Fruit fly (Drosophila melanogaster): ENCODE measurements around the gene CG14740.

The CG14740 gene

DNA sequence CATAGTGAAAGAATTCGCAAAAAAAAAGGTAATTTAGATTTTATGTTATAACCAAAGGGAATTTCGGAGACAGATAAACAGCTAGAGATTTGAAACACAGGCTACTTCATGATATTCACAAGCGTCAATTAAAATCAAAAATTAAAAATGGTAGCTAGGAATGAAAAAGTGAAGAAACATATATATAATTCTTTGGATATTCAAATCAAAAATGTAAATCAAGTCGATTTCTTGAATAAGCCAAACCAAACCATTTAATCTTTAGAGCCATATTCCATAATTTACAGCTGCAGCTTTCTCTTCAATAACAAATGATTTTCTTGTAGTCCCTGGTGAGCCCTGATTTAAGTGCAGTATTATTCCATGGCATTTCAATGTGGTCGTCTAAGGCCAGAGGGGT is at the start of gene CG14740:
TSS of gene CG14740 (minus strand) at position 101 of the 400 bp plus-strand sequence.
- TF ChIP-seq rgr (GFP tag; optimal IDR thresholded peaks at IDR 0.05) (no peak), Vsx2 (GFP tag; optimal IDR thresholded peaks at IDR 0.05; ENCODE audit: partially characterized antibody) (no peak)

DNA sequence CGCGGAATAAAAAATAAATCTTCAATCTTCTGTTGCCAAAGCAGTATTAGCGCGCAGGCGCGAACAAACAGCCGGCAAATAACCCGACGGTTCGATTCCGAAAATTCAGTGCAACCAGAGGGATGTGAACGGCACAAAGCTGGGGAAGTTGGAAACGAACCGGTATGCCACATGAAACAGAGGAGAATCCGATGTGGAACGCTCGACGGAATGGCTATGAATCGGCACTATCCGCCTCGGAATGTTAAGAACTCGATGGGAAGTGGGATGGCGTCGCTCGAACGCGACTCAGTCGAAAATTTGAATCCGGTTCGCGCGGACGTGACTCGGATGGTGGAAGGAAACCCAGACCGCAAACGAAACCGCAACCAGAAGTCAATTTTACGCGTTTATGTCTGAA is 31.8 kb upstream of the CG14740 start, which contains the start of gene dpr17:
TSS of gene dpr17 (plus strand) at position 289 of the 400 bp plus-strand sequence.
- TF ChIP-seq Mio (GFP tag; optimal IDR thresholded peaks at IDR 0.05): no peak
- peak; percentile 59 for TF ChIP-seq Dif (GFP tag; optimal IDR thresholded peaks at IDR 0.05; ENCODE audit: partially characterized antibody)

DNA sequence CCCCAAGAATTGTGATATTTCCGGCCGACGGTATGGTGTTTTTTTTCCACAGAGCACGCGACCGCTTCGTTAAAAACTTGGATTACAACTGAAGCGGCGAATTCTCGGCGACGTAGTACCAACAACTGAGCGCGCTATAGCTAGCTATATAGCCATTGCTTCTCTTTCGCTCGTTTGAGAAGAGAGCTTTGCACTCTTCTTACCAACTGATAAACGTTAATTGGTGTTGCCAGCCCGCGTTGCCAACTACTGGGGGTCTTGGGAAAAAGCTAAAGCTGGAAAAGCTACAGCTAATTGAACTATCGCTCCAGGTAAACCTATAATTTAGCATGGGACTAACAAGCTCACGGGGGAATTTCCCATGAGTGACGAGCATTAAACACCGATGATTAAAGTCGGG is 27.8 kb upstream of the CG14740 start, which contains the start of gene ATP8B:
TSS of gene ATP8B (minus strand) at position 64 of the 400 bp plus-strand sequence.
- no peak for TF ChIP-seq woc (GFP tag; optimal IDR thresholded peaks at IDR 0.05)
- no peak for TF ChIP-seq h (GFP tag; optimal IDR thresholded peaks at IDR 0.05)
- TF ChIP-seq CG32264 (GFP tag; optimal IDR thresholded peaks at IDR 0.05): no peak
- TF ChIP-seq Dif (GFP tag; optimal IDR thresholded peaks at IDR 0.05; ENCODE audit: partially characterized antibody): no peak
- no peak for TF ChIP-seq Jra (GFP tag; optimal IDR thresholded peaks at IDR 0.05)
- TF ChIP-seq rgr (GFP tag; optimal IDR thresholded peaks at IDR 0.05): no peak
- no peak for TF ChIP-seq ey (GFP tag; optimal IDR thresholded peaks at IDR 0.05)
- TF ChIP-seq CrebA (GFP tag; optimal IDR thresholded peaks at IDR 0.05; ENCODE audit: borderline replicate concordance): no peak
- no peak for TF ChIP-seq brk (GFP tag; optimal IDR thresholded peaks at IDR 0.05)
- TF ChIP-seq Abd-B (GFP tag; optimal IDR thresholded peaks at IDR 0.05): no peak
- TF ChIP-seq pan (optimal IDR thresholded peaks at IDR 0.05): no peak
- no peak for TF ChIP-seq Dfd (GFP tag; optimal IDR thresholded peaks at IDR 0.05)
- TF ChIP-seq GATAd (GFP tag; optimal IDR thresholded peaks at IDR 0.05): no peak
- no peak for TF ChIP-seq tai (GFP tag; optimal IDR thresholded peaks at IDR 0.05)
- no peak for TF ChIP-seq Hnf4 (GFP tag; optimal IDR thresholded peaks at IDR 0.05)

DNA sequence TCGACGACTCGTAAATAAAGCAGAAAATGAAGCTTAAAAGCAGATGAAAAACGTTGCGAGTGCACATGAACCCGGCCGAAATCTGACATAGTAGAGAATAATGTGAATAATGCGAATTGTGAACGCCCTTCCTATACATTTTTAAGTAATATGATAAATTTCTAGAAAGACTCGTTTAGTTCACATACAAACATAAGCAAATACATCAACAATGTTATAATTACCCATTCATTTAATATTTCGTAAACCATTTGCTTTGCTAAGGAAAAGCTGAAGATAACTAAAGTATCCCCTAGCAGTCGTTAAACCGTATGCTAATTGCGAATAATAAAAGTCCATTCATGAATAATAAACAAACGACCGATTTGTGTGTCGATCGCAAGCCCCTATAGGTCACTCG is 20.8 kb upstream of the CG14740 start:
- TF ChIP-seq jim (GFP tag; optimal IDR thresholded peaks at IDR 0.05): no peak
- TF ChIP-seq Hr83 (GFP tag; optimal IDR thresholded peaks at IDR 0.05; ENCODE audit: poor library complexity, severe bottlenecking): no peak
- TF ChIP-seq Hr78 (GFP tag; optimal IDR thresholded peaks at IDR 0.05): no peak
- TF ChIP-seq dmrt93B (GFP tag; optimal IDR thresholded peaks at IDR 0.05): peak; percentile 9
- peak; percentile 6 for TF ChIP-seq br (GFP tag; optimal IDR thresholded peaks at IDR 0.05)
- TF ChIP-seq woc (GFP tag; optimal IDR thresholded peaks at IDR 0.05): no peak
- no peak for TF ChIP-seq N (GFP tag; optimal IDR thresholded peaks at IDR 0.05)
- TF ChIP-seq ey (GFP tag; optimal IDR thresholded peaks at IDR 0.05): peak; percentile 45
- TF ChIP-seq Myc (optimal IDR thresholded peaks at IDR 0.05): no peak
- no peak for TF ChIP-seq Rel (GFP tag; optimal IDR thresholded peaks at IDR 0.05)
- no peak for TF ChIP-seq Rel (tag; optimal IDR thresholded peaks at IDR 0.05)
- no peak for TF ChIP-seq Hnf4 (GFP tag; optimal IDR thresholded peaks at IDR 0.05)
- TF ChIP-seq pan (optimal IDR thresholded peaks at IDR 0.05): no peak
- no peak for TF ChIP-seq sage (GFP tag; optimal IDR thresholded peaks at IDR 0.05)
- TF ChIP-seq Abd-B (GFP tag; optimal IDR thresholded peaks at IDR 0.05): no peak
- no peak for TF ChIP-seq dl (GFP tag; optimal IDR thresholded peaks at IDR 0.05; ENCODE audit: insufficient read depth in 1 of 2, partially characterized antibody in 2 of 2)
- TF ChIP-seq psq (GFP tag; optimal IDR thresholded peaks at IDR 0.05): peak; percentile 41
- TF ChIP-seq Jra (GFP tag; optimal IDR thresholded peaks at IDR 0.05): no peak
- peak; percentile 45 for TF ChIP-seq h (GFP tag; optimal IDR thresholded peaks at IDR 0.05)
- TF ChIP-seq Mio (GFP tag; optimal IDR thresholded peaks at IDR 0.05): no peak
- no peak for TF ChIP-seq CG32264 (GFP tag; optimal IDR thresholded peaks at IDR 0.05)
- no peak for TF ChIP-seq CG9705 (GFP tag; optimal IDR thresholded peaks at IDR 0.05)
- TF ChIP-seq fru (GFP tag; optimal IDR thresholded peaks at IDR 0.05): peak; percentile 50
- no peak for TF ChIP-seq Sp1 (GFP tag; optimal IDR thresholded peaks at IDR 0.05)
- no peak for TF ChIP-seq usp (GFP tag; optimal IDR thresholded peaks at IDR 0.05)
- no peak for TF ChIP-seq tai (GFP tag; optimal IDR thresholded peaks at IDR 0.05)
- no peak for TF ChIP-seq sv (GFP tag; optimal IDR thresholded peaks at IDR 0.05)
- peak; percentile 40 for TF ChIP-seq rgr (GFP tag; optimal IDR thresholded peaks at IDR 0.05)
- TF ChIP-seq GATAd (GFP tag; optimal IDR thresholded peaks at IDR 0.05): no peak
- no peak for TF ChIP-seq CrebA (GFP tag; optimal IDR thresholded peaks at IDR 0.05; ENCODE audit: borderline replicate concordance)
- TF ChIP-seq dsf (GFP tag; optimal IDR thresholded peaks at IDR 0.05; ENCODE audit: borderline replicate concordance): no peak
- TF ChIP-seq Dif (GFP tag; optimal IDR thresholded peaks at IDR 0.05; ENCODE audit: partially characterized antibody): no peak
- no peak for TF ChIP-seq lola (GFP tag; optimal IDR thresholded peaks at IDR 0.05)
- TF ChIP-seq Vsx2 (GFP tag; optimal IDR thresholded peaks at IDR 0.05; ENCODE audit: partially characterized antibody): no peak
- TF ChIP-seq Dfd (GFP tag; optimal IDR thresholded peaks at IDR 0.05): no peak
- no peak for TF ChIP-seq brk (GFP tag; optimal IDR thresholded peaks at IDR 0.05)
- peak; percentile 54 for TF ChIP-seq OdsH (GFP tag; optimal IDR thresholded peaks at IDR 0.05)
- TF ChIP-seq foxo (GFP tag; optimal IDR thresholded peaks at IDR 0.05): peak in 1 of 2 experiments; percentile 47
- peak; percentile 37 for TF ChIP-seq HLH106 (tag; optimal IDR thresholded peaks at IDR 0.05)
